Worm (Caenorhabditis elegans) whole organism, L3 larva: ENCODE data around the gene ZK455.5.

Source experiments
- elt-2 ChIP-seq: sonication (generic microtip); optimal IDR thresholded peaks from 2 replicates; lab custom pipeline; 2016; ENCODE audit warnings: missing genetic modification reagents, mild to moderate bottlenecking, missing genetic modification characterization, missing compliant biosample characterization
- lin-15B ChIP-seq: fragments of 150-350 bp; optimal IDR thresholded peaks from 2 replicates; lab custom pipeline; 2014; ENCODE audit warnings: missing biosample characterization, missing genetic modification characterization
- mdl-1 ChIP-seq: fragments of 150-350 bp; optimal IDR thresholded peaks from 2 replicates; lab custom pipeline; 2014; ENCODE audit warnings: missing biosample characterization, missing genetic modification characterization
- pqm-1 ChIP-seq: fragments of 150-350 bp; optimal IDR thresholded peaks from 2 replicates; lab custom pipeline; 2017; ENCODE audit warnings: missing biosample characterization, missing genetic modification characterization, inconsistent platforms
- tbx-2 ChIP-seq: sonication (generic microtip); optimal IDR thresholded peaks from 2 replicates; lab custom pipeline; 2016; ENCODE audit warnings: mild to moderate bottlenecking, missing genetic modification characterization, missing compliant biosample characterization
- ztf-4 ChIP-seq: fragments of 150-350 bp; optimal IDR thresholded peaks from 2 replicates; lab custom pipeline; 2014; ENCODE audit warnings: missing biosample characterization, missing genetic modification characterization

DNA sequence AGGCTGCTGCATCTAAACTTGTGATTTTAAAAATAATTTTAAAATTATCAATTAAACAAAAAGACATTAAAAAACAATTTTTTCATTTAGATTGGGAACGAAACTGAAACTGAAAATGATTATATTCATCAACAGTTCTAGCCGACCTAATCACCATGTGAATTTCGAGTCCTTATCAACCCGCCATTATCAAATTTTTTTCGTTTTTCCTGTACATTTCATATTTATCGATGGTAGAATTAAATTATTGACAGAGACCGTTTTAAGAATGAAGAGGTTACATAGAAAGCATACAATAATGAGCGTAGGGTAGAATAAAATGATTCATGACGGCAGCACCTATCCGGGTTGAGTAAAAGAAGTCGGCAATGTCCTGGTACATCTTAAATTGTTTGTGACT lies 2.5 kb downstream of the ZK455.5 start, which contains the start of gene asm-2:
- TF ChIP-seq ztf-4 (tag; lab: Kevin White, UChicago) = no peak
- peak; percentile 89 for TF ChIP-seq pqm-1 (tag; lab: Kevin White, UChicago)
- peak; percentile 91 for TF ChIP-seq elt-2 (tag; lab: Kevin White, UChicago)
- no peak for TF ChIP-seq tbx-2
- no peak for TF ChIP-seq lin-15B
- TF ChIP-seq mdl-1 (tag; lab: Kevin White, UChicago) = no peak
